Worm (Caenorhabditis elegans) whole organism, L4 larva: Measurements from ENCODE around the gene tes-1.

Experiments used
- ZK337.2 ChIP-seq: fragments of 200-800 bp; sonication (Bioruptor generic); IDR thresholded peaks from 2 replicates; pipeline ENCODE4 v1.3.6; 2022; ENCODE audit warnings: missing genetic modification reagents, missing genetic modification characterization, missing compliant biosample characterization
- ceh-44 ChIP-seq: fragments of 200-800 bp; sonication (Bioruptor generic); IDR thresholded peaks from 2 replicates; pipeline ENCODE4 v1.3.6; 2022; ENCODE audit warnings: missing genetic modification reagents, missing genetic modification characterization, missing compliant biosample characterization
- daf-12 ChIP-seq: fragments of 150-350 bp; optimal IDR thresholded peaks from 2 replicates; lab custom pipeline; 2014; ENCODE audit warnings: missing biosample characterization, missing genetic modification reagents, missing genetic modification characterization
- dpl-1 ChIP-seq: fragments of 150-350 bp; optimal IDR thresholded peaks from 2 replicates; lab custom pipeline; 2014; ENCODE audit warnings: missing biosample characterization, missing genetic modification reagents, missing genetic modification characterization
- fos-1 ChIP-seq: fragments of 150-350 bp; optimal IDR thresholded peaks from 2 replicates; lab custom pipeline; 2014; ENCODE audit warnings: missing biosample characterization, missing genetic modification characterization
- lin-15B ChIP-seq: fragments of 150-350 bp; sonication (generic microtip); optimal IDR thresholded peaks from 3 replicates; lab custom pipeline; 2014; ENCODE audit warnings: missing biosample characterization, missing genetic modification characterization
- pqm-1 ChIP-seq: sonication (generic microtip); optimal IDR thresholded peaks from 2 replicates; lab custom pipeline; 2017; ENCODE audit warnings: missing biosample characterization, missing genetic modification characterization
- unc-130 ChIP-seq: sonication (generic microtip); optimal IDR thresholded peaks from 2 replicates; lab custom pipeline; 2016; ENCODE audit warnings: missing genetic modification reagents, missing genetic modification characterization, missing compliant biosample characterization
- unc-62 ChIP-seq, 3 experiments: fragments of 150-350 bp in 1 of 3; sonication (generic microtip); optimal IDR thresholded peaks in 2 of 3; peaks in 1 of 3; 1 replicate in 1 of 3; 2 replicates in 2 of 3; lab custom pipeline; 2014 to 2017; ENCODE audit warnings: missing biosample characterization in 3 of 3, missing genetic modification characterization in 3 of 3, missing genetic modification reagents in 3 of 3, missing genotype in 1 of 3
- zag-1 ChIP-seq: fragments of 150-350 bp; optimal IDR thresholded peaks from 2 replicates; lab custom pipeline; 2014; ENCODE audit warnings: missing biosample characterization, missing genetic modification characterization
- zfp-2 ChIP-seq: sonication (generic microtip); optimal IDR thresholded peaks from 2 replicates; lab custom pipeline; 2016; ENCODE audit warnings: mild to moderate bottlenecking, missing genetic modification characterization, missing compliant biosample characterization
- ztf-11 ChIP-seq: fragments of 150-350 bp; optimal IDR thresholded peaks from 2 replicates; lab custom pipeline; 2014; ENCODE audit warnings: missing biosample characterization, missing genetic modification characterization

DNA sequence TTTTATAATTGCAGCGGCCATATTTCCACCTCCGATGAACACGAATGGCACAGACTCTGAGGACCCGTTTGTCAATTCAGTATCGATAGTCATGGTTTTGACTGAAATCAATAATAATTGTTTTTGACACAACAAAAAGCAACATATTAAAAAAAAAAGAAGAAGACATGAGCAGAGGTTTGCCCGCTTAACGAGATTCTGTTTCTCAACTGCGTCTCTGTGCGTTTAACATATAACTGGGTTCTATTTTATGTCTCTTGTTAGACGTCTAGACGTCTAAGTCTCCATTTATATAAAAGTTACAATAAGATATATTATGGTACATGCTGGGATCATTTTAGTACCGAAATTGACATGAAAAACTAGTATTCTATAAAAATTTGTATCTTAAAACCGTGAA, 26.0 kb upstream of the tes-1 start, which contains the start of gene pycr-4:
- no peak for TF ChIP-seq lin-15B (tag; lab: Kevin White, UChicago)
- TF ChIP-seq fos-1, result no peak
- no peak for TF ChIP-seq zfp-2
- TF ChIP-seq zag-1 (tag; lab: Kevin White, UChicago), result no peak
- TF ChIP-seq daf-12 (tag; lab: Kevin White, UChicago), result no peak
- no peak for TF ChIP-seq pqm-1 (tag; lab: Kevin White, UChicago)
- TF ChIP-seq unc-130 (GFP tag; lab: Kevin White, UChicago), result no peak
- TF ChIP-seq ztf-11 (tag; lab: Kevin White, UChicago), result no peak
- TF ChIP-seq ceh-44 (GFP tag; lab: Robert Waterston, UW), result no peak
- no peak for TF ChIP-seq ZK337.2
- TF ChIP-seq dpl-1 (GFP tag; lab: Kevin White, UChicago), result no peak
- TF ChIP-seq unc-62 (GFP tag; optimal IDR thresholded peaks at IDR 0.05 in 1 of 2; lab: Kevin White, UChicago), result no peak
- TF ChIP-seq unc-62 (tag; optimal IDR thresholded peaks at IDR 0.05; lab: Kevin White, UChicago), result no peak
